Fruit fly (Drosophila melanogaster): ENCODE data around the gene ppk.

DNA sequence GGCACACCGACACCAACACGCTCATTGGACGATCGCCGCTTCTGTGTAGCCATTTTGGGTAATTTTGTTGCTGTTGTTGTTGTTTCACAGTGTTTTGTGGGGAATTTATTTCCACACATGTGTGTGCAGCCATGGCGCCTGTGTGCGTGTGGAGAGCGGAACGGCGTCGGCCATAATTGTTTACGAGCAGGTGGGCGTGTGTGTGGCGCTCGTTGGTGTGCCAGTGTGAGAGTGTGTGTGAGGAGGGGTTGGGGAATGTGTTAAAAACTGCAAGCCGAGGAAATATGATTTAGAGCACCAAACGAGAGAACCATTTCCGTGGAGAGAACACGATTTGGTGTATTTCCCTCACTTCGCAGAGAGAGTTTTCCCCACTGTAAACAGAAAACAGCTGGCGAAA is 29.4 kb upstream of the ppk start:
- no peak for TF ChIP-seq kay (GFP tag; ENCODE audit: borderline replicate concordance)
- no peak for TF ChIP-seq CG33017 (tag; optimal IDR thresholded peaks at IDR 0.05)
- no peak for TF ChIP-seq toe (GFP tag; optimal IDR thresholded peaks at IDR 0.05)
- TF ChIP-seq bab1 (GFP tag; optimal IDR thresholded peaks at IDR 0.05): no peak
- no peak for TF ChIP-seq Clk (GFP tag; optimal IDR thresholded peaks at IDR 0.05)
- TF ChIP-seq CG5204 (GFP tag; optimal IDR thresholded peaks at IDR 0.05): no peak
- no peak for TF ChIP-seq cnc (optimal IDR thresholded peaks at IDR 0.05)
